Worm (Caenorhabditis elegans) whole organism, mixed stage, embryonic: ENCODE measurements around the gene F47D12.9.

Source experiments
- M03D4.4 ChIP-seq: sonication (generic microtip); optimal IDR thresholded peaks from 2 replicates; lab custom pipeline; 2017; ENCODE audit warnings: mild to moderate bottlenecking, missing genetic modification characterization, missing compliant biosample characterization
- bed-3 ChIP-seq: fragments of 200-800 bp; sonication (Bioruptor generic); optimal IDR thresholded peaks from 3 replicates; lab custom pipeline; 2018; ENCODE audit warnings: mild to moderate bottlenecking, missing genetic modification characterization, moderate library complexity, missing compliant biosample characterization
- ceh-39 ChIP-seq: fragments of 150-350 bp; optimal IDR thresholded peaks from 2 replicates; lab custom pipeline; 2014; ENCODE audit warnings: missing biosample characterization, missing genetic modification characterization
- ceh-83 ChIP-seq: fragments of 200-800 bp; sonication (Bioruptor generic); optimal IDR thresholded peaks from 2 replicates; lab custom pipeline; 2018; ENCODE audit warnings: mild to moderate bottlenecking, missing genetic modification characterization, missing compliant biosample characterization
- ces-1 ChIP-seq: fragments of 150-350 bp; optimal IDR thresholded peaks from 2 replicates; lab custom pipeline; 2014; ENCODE audit warnings: missing biosample characterization, missing genetic modification reagents, missing genetic modification characterization
- cnd-1 ChIP-seq: fragments of 200-800 bp; sonication (Bioruptor generic); optimal IDR thresholded peaks from 2 replicates; lab custom pipeline; 2018; ENCODE audit warnings: mild to moderate bottlenecking, missing genetic modification characterization, missing compliant biosample characterization
- drap-1 ChIP-seq: fragments of 200-800 bp; sonication (Bioruptor generic); optimal IDR thresholded peaks from 3 replicates; lab custom pipeline; 2018; ENCODE audit warnings: mild to moderate bottlenecking, missing genetic modification characterization, missing compliant biosample characterization
- elt-1 ChIP-seq: sonication (generic microtip); optimal IDR thresholded peaks from 2 replicates; lab custom pipeline; 2017; ENCODE audit warnings: missing genetic modification characterization, mild to moderate bottlenecking, missing compliant biosample characterization, antibody characterized with exemption, moderate library complexity, borderline replicate concordance; ENCODE audit not compliant: insufficient read depth
- elt-3 ChIP-seq: fragments of 150-350 bp; optimal IDR thresholded peaks from 2 replicates; lab custom pipeline; 2014; ENCODE audit warnings: missing biosample characterization, missing genetic modification characterization
- flh-1 ChIP-seq: fragments of 200-800 bp; sonication (Bioruptor generic); optimal IDR thresholded peaks from 2 replicates; lab custom pipeline; 2018; ENCODE audit warnings: mild to moderate bottlenecking, missing genetic modification characterization, moderate library complexity, missing compliant biosample characterization
- ham-2 ChIP-seq: fragments of 200-800 bp; sonication (Bioruptor generic); optimal IDR thresholded peaks from 2 replicates; lab custom pipeline; 2018; ENCODE audit warnings: mild to moderate bottlenecking, missing genetic modification characterization, missing compliant biosample characterization
- lin-13 ChIP-seq: fragments of 150-350 bp; optimal IDR thresholded peaks from 2 replicates; lab custom pipeline; 2014; ENCODE audit warnings: missing biosample characterization, missing genetic modification characterization
- lin-32 ChIP-seq: fragments of 200-800 bp; sonication (Bioruptor generic); optimal IDR thresholded peaks from 2 replicates; lab custom pipeline; 2018; ENCODE audit warnings: mild to moderate bottlenecking, missing genetic modification characterization, missing compliant biosample characterization
- lsy-2 ChIP-seq: fragments of 150-350 bp; optimal IDR thresholded peaks from 2 replicates; lab custom pipeline; 2014; ENCODE audit warnings: missing biosample characterization, missing genetic modification characterization
- mab-5 ChIP-seq: fragments of 150-350 bp; optimal IDR thresholded peaks from 2 replicates; lab custom pipeline; 2014; ENCODE audit warnings: missing biosample characterization, missing genetic modification characterization
- mep-1 ChIP-seq: fragments of 150-350 bp; optimal IDR thresholded peaks from 2 replicates; lab custom pipeline; 2017; ENCODE audit warnings: missing biosample characterization, missing genetic modification reagents, missing genetic modification characterization, inconsistent platforms
- nhr-12 ChIP-seq: fragments of 150-350 bp; optimal IDR thresholded peaks from 2 replicates; lab custom pipeline; 2014; ENCODE audit warnings: missing biosample characterization, missing genetic modification characterization
- nhr-2 ChIP-seq: fragments of 150-350 bp; optimal IDR thresholded peaks from 2 replicates; lab custom pipeline; 2014; ENCODE audit warnings: missing biosample characterization, missing genetic modification characterization
- nhr-237 ChIP-seq: fragments of 150-350 bp; optimal IDR thresholded peaks from 2 replicates; lab custom pipeline; 2014; ENCODE audit warnings: missing biosample characterization, missing genetic modification characterization
- nhr-28 ChIP-seq: fragments of 150-350 bp; optimal IDR thresholded peaks from 2 replicates; lab custom pipeline; 2014; ENCODE audit warnings: missing biosample characterization, missing genetic modification characterization
- nhr-76 ChIP-seq: sonication (generic microtip); optimal IDR thresholded peaks from 2 replicates; lab custom pipeline; 2017; ENCODE audit warnings: missing biosample characterization, missing genetic modification characterization
- pha-4 ChIP-seq: fragments of 150-350 bp; optimal IDR thresholded peaks from 2 replicates; lab custom pipeline; 2018; ENCODE audit warnings: missing biosample characterization, missing genetic modification reagents, missing genetic modification characterization
- snpc-4 ChIP-seq: fragments of 150-350 bp; optimal IDR thresholded peaks from 2 replicates; lab custom pipeline; 2014; ENCODE audit warnings: missing biosample characterization, missing genetic modification characterization
- sptf-1 ChIP-seq: sonication (generic microtip); optimal IDR thresholded peaks from 2 replicates; lab custom pipeline; 2017; ENCODE audit warnings: mild to moderate bottlenecking, missing genetic modification characterization, moderate library complexity, missing compliant biosample characterization
- tbx-8 ChIP-seq: fragments of 200-800 bp; sonication (Bioruptor generic); optimal IDR thresholded peaks from 2 replicates; lab custom pipeline; 2018; ENCODE audit warnings: mild to moderate bottlenecking, missing genetic modification characterization, moderate library complexity, missing compliant biosample characterization
- unc-120 ChIP-seq: sonication (generic microtip); optimal IDR thresholded peaks from 2 replicates; lab custom pipeline; 2017; ENCODE audit warnings: missing genetic modification characterization, missing compliant biosample characterization; ENCODE audit not compliant: poor library complexity, severe bottlenecking
- unc-39 ChIP-seq: fragments of 150-350 bp; optimal IDR thresholded peaks from 2 replicates; lab custom pipeline; 2014; ENCODE audit warnings: missing biosample characterization, missing genetic modification characterization
- zip-8 ChIP-seq: fragments of 150-350 bp; optimal IDR thresholded peaks from 2 replicates; lab custom pipeline; 2014; ENCODE audit warnings: missing biosample characterization, missing genetic modification characterization

F47D12.9 gene

ce11 chrIII:6315515-6315914, 12.3 kb upstream of the F47D12.9 start:
- TF ChIP-seq pha-4 (tag; lab: Kevin White, UChicago), result no peak
- no peak for TF ChIP-seq ceh-39
- no peak for TF ChIP-seq nhr-28 (tag; lab: Kevin White, UChicago)
- no peak for TF ChIP-seq nhr-76
- no peak for TF ChIP-seq drap-1 (GFP tag; lab: Kevin White, UChicago)
- no peak for TF ChIP-seq lsy-2
- TF ChIP-seq cnd-1 (tag; lab: Kevin White, UChicago), result no peak
- no peak for TF ChIP-seq nhr-12 (tag; lab: Kevin White, UChicago)
- no peak for TF ChIP-seq ces-1 (GFP tag; lab: Kevin White, UChicago)
- no peak for TF ChIP-seq nhr-237 (tag; lab: Kevin White, UChicago)
- TF ChIP-seq M03D4.4 (tag; lab: Kevin White, UChicago), result no peak
- no peak for TF ChIP-seq sptf-1 (tag; lab: Kevin White, UChicago)
- TF ChIP-seq flh-1, result no peak
- no peak for TF ChIP-seq tbx-8 (GFP tag; lab: Kevin White, UChicago)
- no peak for TF ChIP-seq unc-120 (tag; lab: Kevin White, UChicago)

- TF ChIP-seq ces-1 (GFP tag; lab: Kevin White, UChicago) (peak; percentile 16), unc-39 (no peak), nhr-12 (tag; lab: Kevin White, UChicago) (no peak)
Measured at ce11 chrIII:6312244-6312643, 9.1 kb upstream of the F47D12.9 start.

ce11 chrIII:6311452-6311851, 8.3 kb upstream of the F47D12.9 start:
- TF ChIP-seq bed-3 (GFP tag; lab: Kevin White, UChicago), result no peak
- TF ChIP-seq mab-5 (tag; lab: Kevin White, UChicago), result no peak

- no peak for TF ChIP-seq zip-8 (tag; lab: Kevin White, UChicago)
- TF ChIP-seq nhr-76, result no peak
- peak; percentile 89 for TF ChIP-seq ces-1 (GFP tag; lab: Kevin White, UChicago)
Measured at ce11 chrIII:6310352-6310751, 7.2 kb upstream of the F47D12.9 start.

ce11 chrIII:6309066-6309465, 5.9 kb upstream of the F47D12.9 start, which contains the start of gene gar-2:
Gene gar-2 (plus strand): TSS chrIII:6309366.
- no peak for TF ChIP-seq lin-13 (tag; lab: Kevin White, UChicago)
- no peak for TF ChIP-seq pha-4 (tag; lab: Kevin White, UChicago)
- TF ChIP-seq snpc-4 (tag; lab: Kevin White, UChicago), result no peak
- TF ChIP-seq nhr-76, result no peak
- no peak for TF ChIP-seq ceh-83
- TF ChIP-seq tbx-8 (GFP tag; lab: Kevin White, UChicago), result no peak
- no peak for TF ChIP-seq lin-32 (GFP tag; lab: Kevin White, UChicago)
- TF ChIP-seq cnd-1 (tag; lab: Kevin White, UChicago), result no peak
- TF ChIP-seq bed-3 (GFP tag; lab: Kevin White, UChicago), result no peak
- TF ChIP-seq elt-3 (tag; lab: Kevin White, UChicago), result no peak
- TF ChIP-seq mep-1, result no peak
- no peak for TF ChIP-seq elt-1 (tag; lab: Kevin White, UChicago)
- TF ChIP-seq M03D4.4 (tag; lab: Kevin White, UChicago), result no peak
- TF ChIP-seq, all 35 proteins: peak for 0

- TF ChIP-seq cnd-1 (tag; lab: Kevin White, UChicago) (no peak), tbx-8 (GFP tag; lab: Kevin White, UChicago) (no peak), nhr-76 (no peak), ces-1 (GFP tag; lab: Kevin White, UChicago) (peak; percentile 82), nhr-2 (tag; lab: Kevin White, UChicago) (no peak)
Measured at ce11 chrIII:6307832-6308231, 4.7 kb upstream of the F47D12.9 start.

ce11 chrIII:6303787-6304186, 607 bp upstream of the F47D12.9 start:
- TF ChIP-seq pha-4 (tag; lab: Kevin White, UChicago), result no peak
- no peak for TF ChIP-seq elt-3 (tag; lab: Kevin White, UChicago)
- TF ChIP-seq ham-2 (GFP tag; lab: Kevin White, UChicago), result no peak
- no peak for TF ChIP-seq nhr-2 (tag; lab: Kevin White, UChicago)
- TF ChIP-seq ceh-83, result no peak
- TF ChIP-seq M03D4.4 (tag; lab: Kevin White, UChicago), result no peak
- TF ChIP-seq nhr-237 (tag; lab: Kevin White, UChicago), result no peak
- no peak for TF ChIP-seq nhr-76
- no peak for TF ChIP-seq lsy-2
- TF ChIP-seq, all 35 proteins: peak for 0
